Fruit fly (Drosophila melanogaster): Measurements from ENCODE around the gene eff.

The eff gene

DNA sequence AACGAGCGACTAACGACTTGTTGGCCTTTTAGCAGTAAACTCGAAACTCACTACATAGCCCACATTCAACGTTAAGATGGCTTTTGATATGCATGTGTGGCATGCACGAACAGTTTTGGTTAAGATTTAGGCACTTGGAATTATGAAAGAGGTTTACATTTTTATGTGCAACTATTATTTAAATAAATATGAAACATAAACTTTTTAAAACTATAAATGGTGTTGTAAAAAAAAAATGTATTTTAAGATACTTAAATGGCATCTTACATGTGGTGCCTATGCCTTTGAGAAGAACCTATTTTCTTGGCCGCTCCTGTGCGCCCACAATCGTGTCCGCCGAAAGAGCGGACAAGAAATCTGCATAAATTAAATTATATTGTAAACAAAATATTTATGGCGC lies 34.8 kb downstream of the eff start (continued):
- TF ChIP-seq Adf1 (GFP tag; IDR thresholded peaks at IDR 0.05) (0 out of 2 replicates have a peak, but pooled peaks have one; percentile 7), CG14441 (GFP tag; IDR thresholded peaks at IDR 0.05) (0 out of 2 replicates have a peak, but pooled peaks have one; percentile 8), CG15269 (tag; optimal IDR thresholded peaks at IDR 0.05) (peak; percentile 19), NK7.1 (GFP tag; optimal IDR thresholded peaks at IDR 0.05) (no peak), CG8388 (GFP tag; optimal IDR thresholded peaks at IDR 0.05) (no peak), lilli (GFP tag; optimal IDR thresholded peaks at IDR 0.05) (no peak), Jarid2 (GFP tag; optimal IDR thresholded peaks at IDR 0.05) (no peak), Ada2b (GFP tag; IDR thresholded peaks at IDR 0.05) (peak; percentile 55), NfI (GFP tag; optimal IDR thresholded peaks at IDR 0.05) (no peak), CG17359 (tag; optimal IDR thresholded peaks at IDR 0.05) (peak; percentile 33), Dek (tag; optimal IDR thresholded peaks at IDR 0.05) (no peak), CG7987 (GFP tag; optimal IDR thresholded peaks at IDR 0.05) (no peak), ftz-f1 (GFP tag; optimal IDR thresholded peaks at IDR 0.05) (no peak), seq (GFP tag; IDR thresholded peaks at IDR 0.05) (peak; percentile 12; the same call in 1 of the 2 replicates), CG1792 (GFP tag; optimal IDR thresholded peaks at IDR 0.05) (no peak), Drgx (GFP tag; IDR thresholded peaks at IDR 0.05) (peak; percentile 40; the same call in 1 of the 2 replicates), Dip3 (GFP tag; optimal IDR thresholded peaks at IDR 0.05) (no peak), wdn (GFP tag; IDR thresholded peaks at IDR 0.05) (peak; percentile 40; the same call in 1 of the 2 replicates), E2f1 (GFP tag; IDR thresholded peaks at IDR 0.05) (peak; percentile 47), gem (tag; optimal IDR thresholded peaks at IDR 0.05) (peak; percentile 55), CG10366 (GFP tag; IDR thresholded peaks at IDR 0.05) (peak; percentile 33), unpg (GFP tag; optimal IDR thresholded peaks at IDR 0.05) (peak; percentile 39), lmd (GFP tag; IDR thresholded peaks at IDR 0.05) (0 out of 2 replicates have a peak, but pooled peaks have one; percentile 7), PHDP (tag; optimal IDR thresholded peaks at IDR 0.05) (peak; percentile 14), Sox102F (GFP tag; optimal IDR thresholded peaks at IDR 0.05) (peak; percentile 55), CG6765 (GFP tag; optimal IDR thresholded peaks at IDR 0.05) (no peak), Hr51 (GFP tag; optimal IDR thresholded peaks at IDR 0.05) (peak in 1 of 2 experiments; percentile 52), CG10321 (GFP tag; IDR thresholded peaks at IDR 0.05) (peak; percentile 36; the same call in 1 of the 2 replicates), sisA (GFP tag; IDR thresholded peaks at IDR 0.05) (peak; percentile 20; the same call in 1 of the 2 replicates), zfh1 (GFP tag; IDR thresholded peaks at IDR 0.05) (0 out of 3 replicates have a peak, but pooled peaks have one; percentile 42), vvl (GFP tag; IDR thresholded peaks at IDR 0.05) (no peak; the same call in 1 of the 2 replicates), ap (GFP tag; IDR thresholded peaks at IDR 0.05) (0 out of 2 replicates have a peak, but pooled peaks have one; percentile 27), CG14014 (GFP tag; IDR thresholded peaks at IDR 0.05) (peak; percentile 49; the same call in 1 of the 2 replicates), ssp (GFP tag; IDR thresholded peaks at IDR 0.05) (no peak), CG3995 (GFP tag; optimal IDR thresholded peaks at IDR 0.05) (no peak), B-H1 (GFP tag; IDR thresholded peaks at IDR 0.05) (peak; percentile 10; the same call in 1 of the 3 replicates), pan (optimal IDR thresholded peaks at IDR 0.05) (no peak), pan (GFP tag; optimal IDR thresholded peaks at IDR 0.05 in 1 of 2, IDR thresholded peaks at IDR 0.05 in 1 of 2) (peak in 1 of 2 experiments; percentile 67), CG3407 (GFP tag; optimal IDR thresholded peaks at IDR 0.05) (no peak), dysf (GFP tag; IDR thresholded peaks at IDR 0.05) (peak; percentile 6; the same call in 1 of the 3 replicates), H2.0 (GFP tag; IDR thresholded peaks at IDR 0.05) (peak; percentile 35; the same call in 1 of the 2 replicates), Oli (tag; optimal IDR thresholded peaks at IDR 0.05) (peak; percentile 31), inv (GFP tag; IDR thresholded peaks at IDR 0.05; ENCODE audit: partially characterized antibody) (no peak), CG11696 (GFP tag; IDR thresholded peaks at IDR 0.05) (peak; percentile 82), CG13424 (tag; optimal IDR thresholded peaks at IDR 0.05) (peak; percentile 5)

All from whole organism, embryonic.